Worm (Caenorhabditis elegans) whole organism, L2 larva: ENCODE data around the gene apl-1.

ENCODE experiments used
- C34F6.9 ChIP-seq: fragments of 150-350 bp; optimal IDR thresholded peaks from 2 replicates; lab custom pipeline; 2014; ENCODE audit warnings: missing biosample characterization, missing genetic modification characterization
- F13H6.1 ChIP-seq: sonication (generic microtip); optimal IDR thresholded peaks from 2 replicates; lab custom pipeline; 2016; ENCODE audit warnings: missing genetic modification characterization, missing compliant biosample characterization
- R02D3.7 ChIP-seq: fragments of 150-350 bp; optimal IDR thresholded peaks from 2 replicates; lab custom pipeline; 2014; ENCODE audit warnings: missing biosample characterization, missing genetic modification characterization
- Y55F3AM.14 ChIP-seq: fragments of 200-800 bp; sonication (Bioruptor generic); optimal IDR thresholded peaks from 2 replicates; lab custom pipeline; 2018; ENCODE audit warnings: mild to moderate bottlenecking, missing genetic modification characterization, missing compliant biosample characterization
- ZK546.5 ChIP-seq: sonication (generic microtip); optimal IDR thresholded peaks from 2 replicates; lab custom pipeline; 2017; ENCODE audit warnings: missing biosample characterization, missing genetic modification characterization
- alr-1 ChIP-seq: fragments of 150-350 bp; optimal IDR thresholded peaks from 2 replicates; lab custom pipeline; 2014; ENCODE audit warnings: missing biosample characterization, missing genetic modification characterization
- aly-2 ChIP-seq: fragments of 150-350 bp; optimal IDR thresholded peaks from 2 replicates; lab custom pipeline; 2014; ENCODE audit warnings: missing biosample characterization, missing genetic modification characterization
- blmp-1 ChIP-seq: sonication (generic microtip); optimal IDR thresholded peaks from 2 replicates; lab custom pipeline; 2017; ENCODE audit warnings: missing genetic modification characterization, mild to moderate bottlenecking, missing compliant biosample characterization, antibody characterized with exemption, moderate library complexity; ENCODE audit not compliant: insufficient read depth
- egl-27 ChIP-seq: sonication (generic microtip); optimal IDR thresholded peaks from 3 replicates; lab custom pipeline; 2017; ENCODE audit warnings: missing biosample characterization, missing genetic modification reagents, missing genetic modification characterization
- elt-1 ChIP-seq: fragments of 150-350 bp; optimal IDR thresholded peaks from 2 replicates; lab custom pipeline; 2014; ENCODE audit warnings: missing biosample characterization, missing genetic modification characterization
- elt-3 ChIP-seq: sonication (generic microtip); optimal IDR thresholded peaks from 2 replicates; lab custom pipeline; 2017; ENCODE audit warnings: missing biosample characterization, missing genetic modification characterization
- fos-1 ChIP-seq: fragments of 150-350 bp; optimal IDR thresholded peaks from 2 replicates; lab custom pipeline; 2014; ENCODE audit warnings: missing biosample characterization, missing genetic modification characterization
- gmeb-1 ChIP-seq: fragments of 150-350 bp; optimal IDR thresholded peaks from 2 replicates; lab custom pipeline; 2014; ENCODE audit warnings: missing biosample characterization, missing genetic modification characterization
- lin-11 ChIP-seq: fragments of 150-350 bp; sonication (generic microtip); optimal IDR thresholded peaks from 2 replicates; lab custom pipeline; 2014; ENCODE audit warnings: missing biosample characterization, missing genetic modification characterization, inconsistent platforms, mixed read lengths
- lin-13 ChIP-seq: fragments of 150-350 bp; optimal IDR thresholded peaks from 2 replicates; lab custom pipeline; 2014; ENCODE audit warnings: missing biosample characterization, missing genetic modification reagents, missing genetic modification characterization
- lin-39 ChIP-seq: fragments of 150-350 bp; optimal IDR thresholded peaks from 2 replicates; lab custom pipeline; 2014; ENCODE audit warnings: missing biosample characterization, missing genetic modification reagents, missing genetic modification characterization
- lsy-2 ChIP-seq, 2 experiments: fragments of 150-350 bp in 1 of 2; sonication (generic microtip) in 1 of 2; optimal IDR thresholded peaks; 2 replicates each; lab custom pipeline; 2014 to 2017; ENCODE audit warnings: missing biosample characterization in 2 of 2, missing genetic modification characterization in 2 of 2
- mab-5 ChIP-seq: fragments of 150-350 bp; optimal IDR thresholded peaks from 2 replicates; lab custom pipeline; 2014; ENCODE audit warnings: missing biosample characterization, missing genetic modification characterization
- mdl-1 ChIP-seq, 2 experiments: fragments of 150-350 bp in 1 of 2; sonication (generic microtip) in 1 of 2; optimal IDR thresholded peaks; 2 replicates each; lab custom pipeline; 2017; ENCODE audit warnings: missing biosample characterization in 2 of 2, missing genetic modification characterization in 2 of 2
- nhr-10 ChIP-seq: sonication (generic microtip); optimal IDR thresholded peaks from 2 replicates; lab custom pipeline; 2017; ENCODE audit warnings: missing biosample characterization, missing genetic modification characterization
- nhr-11 ChIP-seq: fragments of 150-350 bp; optimal IDR thresholded peaks from 2 replicates; lab custom pipeline; 2014; ENCODE audit warnings: missing biosample characterization, missing genetic modification characterization
- nhr-129 ChIP-seq: fragments of 150-350 bp; optimal IDR thresholded peaks from 2 replicates; lab custom pipeline; 2014; ENCODE audit warnings: missing biosample characterization, missing genetic modification characterization
- nhr-21 ChIP-seq: fragments of 150-350 bp; optimal IDR thresholded peaks from 2 replicates; lab custom pipeline; 2014; ENCODE audit warnings: missing biosample characterization, missing genetic modification characterization
- nhr-23 ChIP-seq: fragments of 150-350 bp; optimal IDR thresholded peaks from 2 replicates; lab custom pipeline; 2014; ENCODE audit warnings: missing biosample characterization, missing genetic modification reagents, missing genetic modification characterization
- nhr-237 ChIP-seq: fragments of 150-350 bp; optimal IDR thresholded peaks from 2 replicates; lab custom pipeline; 2014; ENCODE audit warnings: missing biosample characterization, missing genetic modification characterization
- nhr-77 ChIP-seq: fragments of 150-350 bp; optimal IDR thresholded peaks from 2 replicates; lab custom pipeline; 2014; ENCODE audit warnings: missing biosample characterization, missing genetic modification characterization
- peb-1 ChIP-seq: fragments of 150-350 bp; optimal IDR thresholded peaks from 2 replicates; lab custom pipeline; 2014; ENCODE audit warnings: missing biosample characterization, missing genetic modification characterization
- sem-4 ChIP-seq: fragments of 150-350 bp; optimal IDR thresholded peaks from 2 replicates; lab custom pipeline; 2014; ENCODE audit warnings: missing biosample characterization, missing genetic modification reagents, missing genetic modification characterization
- skn-1 ChIP-seq: sonication (generic microtip); optimal IDR thresholded peaks from 2 replicates; lab custom pipeline; 2017; ENCODE audit warnings: missing biosample characterization, missing genetic modification characterization
- sma-3 ChIP-seq: sonication (generic microtip); optimal IDR thresholded peaks from 2 replicates; lab custom pipeline; 2016; ENCODE audit warnings: missing genetic modification reagents, missing genetic modification characterization, missing compliant biosample characterization
- snpc-4 ChIP-seq: fragments of 150-350 bp; optimal IDR thresholded peaks from 2 replicates; lab custom pipeline; 2014; ENCODE audit warnings: missing biosample characterization, missing genetic modification characterization
- unc-39 ChIP-seq: fragments of 150-350 bp; optimal IDR thresholded peaks from 2 replicates; lab custom pipeline; 2014; ENCODE audit warnings: missing biosample characterization, missing genetic modification characterization
- unc-55 ChIP-seq: fragments of 150-350 bp; sonication (generic microtip); optimal IDR thresholded peaks from 3 replicates; lab custom pipeline; 2014; ENCODE audit warnings: missing biosample characterization, missing genetic modification reagents, missing genetic modification characterization
- unc-62 ChIP-seq: fragments of 150-350 bp; optimal IDR thresholded peaks from 2 replicates; lab custom pipeline; 2014; ENCODE audit warnings: missing biosample characterization, missing genetic modification reagents, missing genetic modification characterization
- ztf-11 ChIP-seq: sonication (generic microtip); optimal IDR thresholded peaks from 2 replicates; lab custom pipeline; 2017; ENCODE audit warnings: missing biosample characterization, missing genetic modification characterization

The apl-1 gene

ce11 chrX:5164054-5164453, 47.4 kb upstream of the apl-1 start:
- TF ChIP-seq mab-5 (no peak), F13H6.1 (tag; lab: Kevin White, UChicago) (no peak), peb-1 (tag; lab: Kevin White, UChicago) (no peak), lin-11 (no peak), snpc-4 (tag; lab: Kevin White, UChicago) (no peak), unc-62 (GFP tag; lab: Kevin White, UChicago) (no peak), ZK546.5 (tag; lab: Kevin White, UChicago) (no peak), C34F6.9 (tag; lab: Kevin White, UChicago) (no peak), lsy-2 (tag; optimal IDR thresholded peaks at IDR 0.05; lab: Kevin White, UChicago) (peak in 1 of 2 experiments; percentile 7), alr-1 (tag; lab: Kevin White, UChicago) (no peak), nhr-21 (peak; percentile 20), aly-2 (tag; lab: Kevin White, UChicago) (no peak)

ce11 chrX:5162755-5163154, 46.1 kb upstream of the apl-1 start, which contains the start of gene EGAP5.1:
Gene EGAP5.1 (plus strand): TSS chrX:5163055.
- TF ChIP-seq lin-39 (no peak), nhr-77 (no peak), nhr-23 (tag; lab: Kevin White, UChicago) (no peak)

ce11 chrX:5159645-5160044, 43.0 kb upstream of the apl-1 start, which contains the start of gene C31H2.4:
Gene C31H2.4 (minus strand): TSS chrX:5159663.
- TF ChIP-seq fos-1 (peak; percentile 29), sma-3 (no peak), R02D3.7 (tag; lab: Kevin White, UChicago) (no peak), nhr-11 (no peak)

ce11 chrX:5154278-5154677, 37.6 kb upstream of the apl-1 start, which contains the start of gene C31H2.3:
Gene C31H2.3 (minus strand): TSS chrX:5154378.
- TF ChIP-seq alr-1 (tag; lab: Kevin White, UChicago) (no peak), lin-13 (no peak), blmp-1 (tag; lab: Kevin White, UChicago) (no peak), mdl-1 (tag; optimal IDR thresholded peaks at IDR 0.05; lab: Kevin White, UChicago) (no peak), nhr-237 (tag; lab: Kevin White, UChicago) (no peak), unc-39 (tag; lab: Kevin White, UChicago) (no peak), nhr-129 (no peak), Y55F3AM.14 (GFP tag; lab: Kevin White, UChicago) (no peak), nhr-77 (no peak), lsy-2 (tag; optimal IDR thresholded peaks at IDR 0.05; lab: Kevin White, UChicago) (no peak), gmeb-1 (tag; lab: Kevin White, UChicago) (no peak), lin-11 (no peak), elt-3 (no peak), unc-55 (no peak)
- TF ChIP-seq, all 48 proteins: peak for 0

- TF ChIP-seq unc-62 (GFP tag; lab: Kevin White, UChicago): no peak
Measured at ce11 chrX:5152931-5153330, 36.3 kb upstream of the apl-1 start.

ce11 chrX:5151866-5152265, 35.2 kb upstream of the apl-1 start:
- no peak for TF ChIP-seq elt-1 (tag; lab: Kevin White, UChicago)
- TF ChIP-seq elt-3: no peak
- no peak for TF ChIP-seq F13H6.1 (tag; lab: Kevin White, UChicago)
- TF ChIP-seq alr-1 (tag; lab: Kevin White, UChicago): no peak
- TF ChIP-seq nhr-10: no peak
- TF ChIP-seq sem-4: no peak
- no peak for TF ChIP-seq nhr-21
- TF ChIP-seq egl-27 (tag; lab: Kevin White, UChicago): no peak
- no peak for TF ChIP-seq nhr-23 (tag; lab: Kevin White, UChicago)
- TF ChIP-seq nhr-237 (tag; lab: Kevin White, UChicago): no peak
- no peak for TF ChIP-seq gmeb-1 (tag; lab: Kevin White, UChicago)
- TF ChIP-seq ztf-11 (tag; lab: Kevin White, UChicago): no peak
- no peak for TF ChIP-seq skn-1 (tag; lab: Kevin White, UChicago)
